Fruit fly (Drosophila melanogaster) whole organism, prepupa: Measurements from ENCODE around the gene scramb1.

ENCODE experiments used
- CG10631 ChIP-seq: fragments of 200-800 bp; sonication (Bioruptor generic); optimal IDR thresholded peaks from 2 replicates; lab custom pipeline; 2016; ENCODE audit warnings: missing biosample characterization, missing genetic modification characterization
- CG10669 ChIP-seq: fragments of 200-800 bp; sonication (Bioruptor generic); optimal IDR thresholded peaks from 3 replicates; lab custom pipeline; 2018; ENCODE audit warnings: missing biosample characterization, mild to moderate bottlenecking, missing genetic modification characterization, moderate library complexity
- CG11294 ChIP-seq: fragments of 200-800 bp; sonication (Bioruptor generic); IDR thresholded peaks from 2 replicates; pipeline ENCODE4 v1.3.6; 2022; ENCODE audit warnings: missing biosample characterization, missing genetic modification characterization
- CG11902 ChIP-seq: fragments of 200-800 bp; sonication (Bioruptor generic); optimal IDR thresholded peaks from 3 replicates; lab custom pipeline; 2016; ENCODE audit warnings: missing biosample characterization, missing genetic modification characterization
- CG15336 ChIP-seq: fragments of 200-800 bp; sonication (Bioruptor generic); IDR thresholded peaks from 2 replicates; pipeline ENCODE4 v1.3.6; 2022; ENCODE audit warnings: missing biosample characterization, missing genetic modification characterization
- CG1621 ChIP-seq: fragments of 200-800 bp; sonication (Bioruptor generic); optimal IDR thresholded peaks from 3 replicates; lab custom pipeline; 2018; ENCODE audit warnings: missing biosample characterization, mild to moderate bottlenecking, missing genetic modification characterization
- CG16779 ChIP-seq: fragments of 200-800 bp; sonication (Bioruptor generic); optimal IDR thresholded peaks from 3 replicates; lab custom pipeline; 2017; ENCODE audit warnings: missing biosample characterization, mild to moderate bottlenecking, missing genetic modification characterization
- CG3032 ChIP-seq: fragments of 200-800 bp; optimal IDR thresholded peaks from 2 replicates; lab custom pipeline; 2019; ENCODE audit warnings: missing biosample characterization, mild to moderate bottlenecking, missing genetic modification characterization, moderate library complexity
- CG31627 ChIP-seq: fragments of 200-800 bp; sonication (Bioruptor generic); optimal IDR thresholded peaks from 3 replicates; lab custom pipeline; 2016; ENCODE audit warnings: missing biosample characterization, missing genetic modification characterization
- CG32006 ChIP-seq: fragments of 200-800 bp; sonication (Bioruptor generic); optimal IDR thresholded peaks from 3 replicates; lab custom pipeline; 2017; ENCODE audit warnings: missing biosample characterization, mild to moderate bottlenecking, missing genetic modification characterization
- CG3919 ChIP-seq: fragments of 200-800 bp; sonication (Bioruptor generic); optimal IDR thresholded peaks from 3 replicates; lab custom pipeline; 2016; ENCODE audit warnings: missing biosample characterization, missing genetic modification characterization
- CG4318 ChIP-seq: fragments of 200-800 bp; sonication (Bioruptor generic); optimal IDR thresholded peaks from 3 replicates; lab custom pipeline; 2017; ENCODE audit warnings: missing biosample characterization, mild to moderate bottlenecking, missing genetic modification characterization
- CG6163 ChIP-seq: fragments of 200-800 bp; sonication (Bioruptor generic); IDR thresholded peaks from 3 replicates; pipeline ENCODE4 v1.3.6; 2022; ENCODE audit warnings: missing biosample characterization, missing genetic modification characterization
- CG6276 ChIP-seq: fragments of 200-800 bp; sonication (Bioruptor generic); optimal IDR thresholded peaks from 2 replicates; lab custom pipeline; 2017; ENCODE audit warnings: missing biosample characterization, mild to moderate bottlenecking, missing genetic modification characterization
- CG6792 ChIP-seq: fragments of 200-800 bp; sonication (Bioruptor generic); optimal IDR thresholded peaks from 3 replicates; lab custom pipeline; 2016; ENCODE audit warnings: missing biosample characterization, missing genetic modification characterization
- CG6854 ChIP-seq: fragments of 200-800 bp; sonication (Bioruptor generic); optimal IDR thresholded peaks from 2 replicates; lab custom pipeline; 2017; ENCODE audit warnings: missing biosample characterization, mild to moderate bottlenecking, missing genetic modification characterization
- CG7368 ChIP-seq: fragments of 200-800 bp; sonication (Bioruptor generic); optimal IDR thresholded peaks from 3 replicates; lab custom pipeline; 2016; ENCODE audit warnings: missing biosample characterization, missing genetic modification characterization
- CG8119 ChIP-seq: fragments of 200-800 bp; sonication (Bioruptor generic); IDR thresholded peaks from 3 replicates; pipeline ENCODE4 v1.3.6; 2022; ENCODE audit warnings: missing biosample characterization, missing genetic modification characterization
- CG8319 ChIP-seq: fragments of 200-800 bp; sonication (Bioruptor generic); optimal IDR thresholded peaks from 3 replicates; lab custom pipeline; 2016; ENCODE audit warnings: missing biosample characterization, missing genetic modification characterization
- CG8632 ChIP-seq: fragments of 200-800 bp; sonication (Bioruptor generic); optimal IDR thresholded peaks from 3 replicates; lab custom pipeline; 2016; ENCODE audit warnings: missing biosample characterization, missing genetic modification characterization
- CG9139 ChIP-seq: fragments of 200-800 bp; sonication (Bioruptor generic); optimal IDR thresholded peaks from 3 replicates; lab custom pipeline; 2017; ENCODE audit warnings: missing biosample characterization, mild to moderate bottlenecking, missing genetic modification characterization
- Eip75B ChIP-seq: fragments of 200-800 bp; sonication (Bioruptor generic); optimal IDR thresholded peaks from 3 replicates; lab custom pipeline; 2016; ENCODE audit warnings: missing biosample characterization, missing genetic modification characterization
- Eip78C ChIP-seq: fragments of 200-800 bp; sonication (Bioruptor generic); peaks from one replicate; lab custom pipeline; 2016; ENCODE audit warnings: missing biosample characterization, missing genetic modification characterization
- Eip93F ChIP-seq: fragments of 200-800 bp; sonication (Bioruptor generic); optimal IDR thresholded peaks from 2 replicates; lab custom pipeline; 2016; ENCODE audit warnings: missing biosample characterization, mild to moderate bottlenecking, missing genetic modification characterization
- Ets21C ChIP-seq: fragments of 200-800 bp; sonication (Bioruptor generic); optimal IDR thresholded peaks from 3 replicates; lab custom pipeline; 2016; ENCODE audit warnings: missing biosample characterization, missing genetic modification characterization
- Hr39 ChIP-seq: fragments of 200-800 bp; sonication (Bioruptor generic); optimal IDR thresholded peaks from 2 replicates; lab custom pipeline; 2016; ENCODE audit warnings: missing biosample characterization, missing genetic modification characterization
- Hr4 ChIP-seq: fragments of 200-800 bp; sonication (Bioruptor generic); optimal IDR thresholded peaks from 3 replicates; lab custom pipeline; 2016; ENCODE audit warnings: missing biosample characterization, missing genetic modification characterization
- Lpt ChIP-seq: fragments of 200-800 bp; sonication (Bioruptor generic); optimal IDR thresholded peaks from 3 replicates; lab custom pipeline; 2016; ENCODE audit warnings: missing biosample characterization, missing genetic modification characterization
- OdsH ChIP-seq: fragments of 200-800 bp; sonication (Bioruptor generic); optimal IDR thresholded peaks from 3 replicates; lab custom pipeline; 2016; ENCODE audit warnings: missing biosample characterization, missing genetic modification characterization
- Smox ChIP-seq: fragments of 200-800 bp; sonication (Bioruptor generic); optimal IDR thresholded peaks from 3 replicates; lab custom pipeline; 2016; ENCODE audit warnings: missing biosample characterization, missing genetic modification characterization
- Sox102F ChIP-seq: fragments of 200-800 bp; sonication (Bioruptor generic); optimal IDR thresholded peaks from 2 replicates; lab custom pipeline; 2016; ENCODE audit warnings: missing biosample characterization, mild to moderate bottlenecking, missing genetic modification characterization
- Sox14 ChIP-seq: fragments of 200-800 bp; sonication (Bioruptor generic); optimal IDR thresholded peaks from 3 replicates; lab custom pipeline; 2016; ENCODE audit warnings: missing biosample characterization, missing genetic modification characterization
- achi ChIP-seq: fragments of 200-800 bp; sonication (Bioruptor generic); optimal IDR thresholded peaks from 3 replicates; lab custom pipeline; 2016; ENCODE audit warnings: missing biosample characterization, missing genetic modification characterization
- acj6 ChIP-seq: fragments of 200-800 bp; sonication (Bioruptor generic); optimal IDR thresholded peaks from 3 replicates; lab custom pipeline; 2016; ENCODE audit warnings: missing biosample characterization, missing genetic modification characterization
- dac ChIP-seq: fragments of 200-800 bp; sonication (Bioruptor generic); optimal IDR thresholded peaks from 2 replicates; lab custom pipeline; 2017; ENCODE audit warnings: missing biosample characterization, mild to moderate bottlenecking, missing genetic modification characterization
- dsx ChIP-seq: fragments of 200-800 bp; optimal IDR thresholded peaks from 3 replicates; lab custom pipeline; 2019; ENCODE audit warnings: missing biosample characterization, mild to moderate bottlenecking, missing genetic modification characterization, moderate library complexity; ENCODE audit not compliant: poor library complexity, severe bottlenecking
- eg ChIP-seq: fragments of 200-800 bp; sonication (Bioruptor generic); IDR thresholded peaks from 3 replicates; pipeline ENCODE4 v1.3.6; 2022; ENCODE audit warnings: missing biosample characterization, missing genetic modification characterization
- esn ChIP-seq: fragments of 200-800 bp; sonication (Bioruptor generic); optimal IDR thresholded peaks from 2 replicates; lab custom pipeline; 2016; ENCODE audit warnings: missing biosample characterization, mild to moderate bottlenecking, missing genetic modification characterization, moderate library complexity
- fd59A ChIP-seq: fragments of 200-800 bp; sonication (Bioruptor generic); optimal IDR thresholded peaks from 2 replicates; lab custom pipeline; 2017; ENCODE audit warnings: missing biosample characterization, mild to moderate bottlenecking, missing genetic modification characterization, missing genetic modification reagents
- fd85E ChIP-seq: fragments of 200-800 bp; sonication (Bioruptor generic); optimal IDR thresholded peaks from 3 replicates; lab custom pipeline; 2016; ENCODE audit warnings: missing biosample characterization, missing genetic modification characterization
- fkh ChIP-seq: fragments of 200-800 bp; sonication (Bioruptor generic); optimal IDR thresholded peaks from 3 replicates; lab custom pipeline; 2017; ENCODE audit warnings: missing biosample characterization, mild to moderate bottlenecking, missing genetic modification characterization, moderate library complexity
- lz ChIP-seq: fragments of 200-800 bp; sonication (Bioruptor generic); optimal IDR thresholded peaks from 3 replicates; lab custom pipeline; 2016; ENCODE audit warnings: missing biosample characterization, missing genetic modification characterization
- net ChIP-seq: fragments of 200-800 bp; sonication (Bioruptor generic); optimal IDR thresholded peaks from 3 replicates; lab custom pipeline; 2016; ENCODE audit warnings: missing biosample characterization, missing genetic modification characterization
- pdm3 ChIP-seq: fragments of 200-800 bp; sonication (Bioruptor generic); optimal IDR thresholded peaks from 3 replicates; lab custom pipeline; 2016; ENCODE audit warnings: missing biosample characterization, missing genetic modification characterization
- salr ChIP-seq, 2 experiments: fragments of 200-800 bp; sonication (Bioruptor generic); optimal IDR thresholded peaks; 3 replicates each; lab custom pipeline; 2016 to 2018; ENCODE audit warnings: missing biosample characterization in 2 of 2, missing genetic modification characterization in 2 of 2, mild to moderate bottlenecking in 1 of 2
- ss ChIP-seq, 2 experiments: fragments of 200-800 bp; sonication (Bioruptor generic); optimal IDR thresholded peaks; 2 replicates in 1 of 2; 3 replicates in 1 of 2; lab custom pipeline; 2017 to 2018; ENCODE audit warnings: mild to moderate bottlenecking in 2 of 2, missing biosample characterization in 2 of 2, missing genetic modification characterization in 2 of 2, moderate library complexity in 1 of 2
- svp ChIP-seq: fragments of 200-800 bp; sonication (Bioruptor generic); peaks from one replicate; lab custom pipeline; 2016; ENCODE audit warnings: missing biosample characterization, missing genetic modification characterization
- topi ChIP-seq: fragments of 200-800 bp; sonication (Bioruptor generic); optimal IDR thresholded peaks from 3 replicates; lab custom pipeline; 2016; ENCODE audit warnings: missing biosample characterization, missing genetic modification characterization
- vri ChIP-seq: fragments of 200-800 bp; sonication (Bioruptor generic); optimal IDR thresholded peaks from 3 replicates; lab custom pipeline; 2016; ENCODE audit warnings: missing biosample characterization, mild to moderate bottlenecking, missing genetic modification characterization

The scramb1 gene

dm6 chr3L:10226055-10226454, 1.0 kb upstream of the scramb1 start:
- TF ChIP-seq ss (GFP tag; optimal IDR thresholded peaks at IDR 0.05; lab: Kevin White, UChicago), result peak in 1 of 2 experiments; percentile 39
- peak; percentile 49; the same call in 1 of the 3 replicates for TF ChIP-seq CG6163 (GFP tag; lab: Robert Waterston, UW)
- TF ChIP-seq CG8319, result no peak
- TF ChIP-seq fd85E (GFP tag; lab: Kevin White, UChicago), result no peak

- TF ChIP-seq pdm3 (GFP tag; lab: Kevin White, UChicago) (no peak), Smox (no peak), OdsH (GFP tag; lab: Kevin White, UChicago) (no peak), topi (GFP tag; lab: Kevin White, UChicago) (no peak), CG16779 (tag; lab: Kevin White, UChicago) (no peak), acj6 (GFP tag; lab: Kevin White, UChicago) (no peak), salr (GFP tag; optimal IDR thresholded peaks at IDR 0.05; lab: Kevin White, UChicago) (no peak), fkh (GFP tag; lab: Kevin White, UChicago) (no peak), Hr4 (no peak), CG8119 (GFP tag; lab: Robert Waterston, UW) (0 out of 3 replicates have a peak, but pooled peaks have one; percentile 37), dac (GFP tag; lab: Kevin White, UChicago) (no peak), CG3919 (GFP tag; lab: Kevin White, UChicago) (peak; percentile 26), achi (GFP tag; lab: Kevin White, UChicago) (peak; percentile 16), ss (GFP tag; optimal IDR thresholded peaks at IDR 0.05; lab: Kevin White, UChicago) (no peak), CG6276 (GFP tag; lab: Kevin White, UChicago) (no peak), CG3032 (no peak), Sox102F (GFP tag; lab: Kevin White, UChicago) (peak; percentile 55), Hr39 (peak; percentile 31), CG8632 (GFP tag; lab: Kevin White, UChicago) (peak; percentile 0), CG31627 (peak; percentile 20), CG10631 (GFP tag; lab: Kevin White, UChicago) (peak; percentile 19), CG32006 (GFP tag; lab: Kevin White, UChicago) (no peak), svp (peak; percentile 6), esn (peak; percentile 18), vri (no peak), Sox14 (GFP tag; lab: Kevin White, UChicago) (peak; percentile 17), CG6163 (GFP tag; lab: Robert Waterston, UW) (no peak), CG8319 (no peak), fd59A (GFP tag; lab: Kevin White, UChicago) (no peak), CG10669 (GFP tag; lab: Kevin White, UChicago) (peak; percentile 58), Eip93F (GFP tag; lab: Kevin White, UChicago) (no peak), Eip78C (GFP tag; lab: Kevin White, UChicago) (peak; percentile 70), CG15336 (GFP tag; lab: Robert Waterston, UW) (peak; percentile 56), Lpt (GFP tag; lab: Kevin White, UChicago) (no peak), net (GFP tag; lab: Kevin White, UChicago) (peak; percentile 2), CG6792 (GFP tag; lab: Kevin White, UChicago) (peak; percentile 11), Ets21C (GFP tag; lab: Kevin White, UChicago) (no peak), CG6854 (GFP tag; lab: Kevin White, UChicago) (no peak), dsx (GFP tag; lab: Kevin White, UChicago) (peak; percentile 77), CG11294 (GFP tag; lab: Robert Waterston, UW) (no peak), CG9139 (no peak), eg (no peak), CG7368 (GFP tag; lab: Kevin White, UChicago) (no peak), lz (GFP tag; lab: Kevin White, UChicago) (peak; percentile 13), CG11902 (GFP tag; lab: Kevin White, UChicago) (no peak), Eip75B (GFP tag; lab: Kevin White, UChicago) (no peak), CG1621 (tag; lab: Kevin White, UChicago) (peak; percentile 3), fd85E (GFP tag; lab: Kevin White, UChicago) (no peak), CG4318 (GFP tag; lab: Kevin White, UChicago) (no peak)
These were observed 398 bp downstream of the scramb1 start for dm6 chr3L:10224470-10225213.
